Fruit fly (Drosophila melanogaster) whole organism, embryonic: ENCODE data around the gene Ank2.

Experiments
- CG10654 ChIP-seq: fragments of 200-800 bp; sonication (Bioruptor generic); optimal IDR thresholded peaks from 2 replicates; lab custom pipeline; 2016; ENCODE audit warnings: missing biosample characterization, missing genetic modification characterization
- CG13287 ChIP-seq: fragments of 200-800 bp; sonication (Bioruptor generic); IDR thresholded peaks from 2 replicates; pipeline ENCODE4 v1.3.6; 2022; ENCODE audit warnings: missing biosample characterization, missing genetic modification characterization; ENCODE audit not compliant: partially characterized antibody
- CG14860 ChIP-seq: fragments of 200-800 bp; sonication (Bioruptor generic); IDR thresholded peaks from 3 replicates; pipeline ENCODE4 v1.3.6; 2022; ENCODE audit warnings: missing biosample characterization, missing genetic modification characterization; ENCODE audit not compliant: partially characterized antibody
- CG16863 ChIP-seq: fragments of 200-800 bp; sonication (Bioruptor generic); optimal IDR thresholded peaks from 3 replicates; lab custom pipeline; 2016; ENCODE audit warnings: missing biosample characterization, missing genetic modification characterization
- CG18599 ChIP-seq: fragments of 200-800 bp; sonication (Bioruptor generic); optimal IDR thresholded peaks from 3 replicates; lab custom pipeline; 2017; ENCODE audit warnings: missing biosample characterization, missing genetic modification characterization, mild to moderate bottlenecking, moderate library complexity, missing genetic modification reagents
- CG2116 ChIP-seq: fragments of 200-800 bp; sonication (Bioruptor generic); optimal IDR thresholded peaks from 3 replicates; lab custom pipeline; 2018; ENCODE audit warnings: missing biosample characterization, mild to moderate bottlenecking, missing genetic modification characterization
- CG2129 ChIP-seq: fragments of 200-800 bp; sonication (Bioruptor generic); IDR thresholded peaks from 2 replicates; pipeline ENCODE4 v1.3.6; 2022; ENCODE audit warnings: missing biosample characterization, missing genetic modification characterization; ENCODE audit not compliant: partially characterized antibody
- CG32767 ChIP-seq: fragments of 200-800 bp; sonication (Bioruptor generic); IDR thresholded peaks from 2 replicates; pipeline ENCODE4 v1.3.6; 2022; ENCODE audit warnings: missing biosample characterization, missing genetic modification characterization
- CG9797 ChIP-seq: fragments of 200-800 bp; sonication (Bioruptor generic); optimal IDR thresholded peaks from 3 replicates; lab custom pipeline; 2018; ENCODE audit warnings: missing biosample characterization, mild to moderate bottlenecking, missing genetic modification characterization
- E2f2 ChIP-seq: fragments of 200-800 bp; sonication (Bioruptor generic); IDR thresholded peaks from 2 replicates; pipeline ENCODE4 v1.3.6; 2022; ENCODE audit warnings: missing biosample characterization, missing genetic modification characterization
- Ets97D ChIP-seq: fragments of 200-800 bp; sonication (Bioruptor generic); optimal IDR thresholded peaks from 3 replicates; lab custom pipeline; 2016; ENCODE audit warnings: missing biosample characterization, missing genetic modification characterization
- Gsc ChIP-seq: fragments of 200-800 bp; sonication (Bioruptor generic); IDR thresholded peaks from 2 replicates; pipeline ENCODE4 v1.3.6; 2022; ENCODE audit warnings: missing biosample characterization, missing genetic modification characterization
- HLH4C ChIP-seq: fragments of 200-800 bp; sonication (Bioruptor generic); IDR thresholded peaks from 3 replicates; pipeline ENCODE4 v1.3.6; 2022; ENCODE audit warnings: missing biosample characterization, missing genetic modification characterization; ENCODE audit not compliant: partially characterized antibody
- Hr39 ChIP-seq: fragments of >200 bp; optimal IDR thresholded peaks from 2 replicates; lab custom pipeline; 2017
- Lhr ChIP-seq: fragments of 200-800 bp; sonication (Bioruptor generic); optimal IDR thresholded peaks from 3 replicates; lab custom pipeline; 2017; ENCODE audit warnings: mild to moderate bottlenecking, missing biosample characterization, missing genetic modification reagents, missing genetic modification characterization
- MBD-R2 ChIP-seq: fragments of 200-800 bp; sonication (Bioruptor generic); IDR thresholded peaks from 2 replicates; pipeline ENCODE4 v1.3.6; 2022; ENCODE audit warnings: missing biosample characterization, missing genetic modification characterization
- MESR4 ChIP-seq: fragments of 200-800 bp; sonication (Bioruptor generic); optimal IDR thresholded peaks from 2 replicates; lab custom pipeline; 2018; ENCODE audit warnings: missing biosample characterization, mild to moderate bottlenecking, missing genetic modification characterization, moderate library complexity
- Nf-YC ChIP-seq: fragments of 200-800 bp; optimal IDR thresholded peaks from 3 replicates; lab custom pipeline; 2019; ENCODE audit warnings: missing biosample characterization, mild to moderate bottlenecking, missing genetic modification characterization, moderate library complexity
- Optix ChIP-seq: fragments of 200-800 bp; sonication (Bioruptor generic); IDR thresholded peaks from 3 replicates; pipeline ENCODE4 v1.3.6; 2022; ENCODE audit warnings: missing biosample characterization, missing genetic modification characterization
- Poxn ChIP-seq: fragments of 200-800 bp; sonication (Bioruptor generic); IDR thresholded peaks from 2 replicates; pipeline ENCODE4 v1.3.6; 2022; ENCODE audit warnings: missing biosample characterization, missing genetic modification characterization
- Spps ChIP-seq: fragments of 200-800 bp; sonication (Bioruptor generic); optimal IDR thresholded peaks from 2 replicates; lab custom pipeline; 2018; ENCODE audit warnings: missing biosample characterization, mild to moderate bottlenecking, missing genetic modification characterization
- Sry-δ ChIP-seq: fragments of 200-800 bp; sonication (Bioruptor generic); optimal IDR thresholded peaks from 2 replicates; lab custom pipeline; 2016; ENCODE audit warnings: missing biosample characterization, missing genetic modification characterization
- chinmo ChIP-seq: fragments of 200-800 bp; sonication (Bioruptor generic); IDR thresholded peaks from 4 replicates; pipeline ENCODE4 v1.3.6; 2022; ENCODE audit warnings: missing biosample characterization, missing genetic modification characterization; ENCODE audit not compliant: partially characterized antibody
- crp ChIP-seq, 2 experiments: fragments of 200-800 bp; sonication (Bioruptor generic); optimal IDR thresholded peaks; 2 replicates in 1 of 2; 3 replicates in 1 of 2; lab custom pipeline; 2017; ENCODE audit warnings: missing biosample characterization in 2 of 2, missing genetic modification characterization in 2 of 2, mild to moderate bottlenecking in 1 of 2, moderate library complexity in 1 of 2
- eyg ChIP-seq: fragments of 200-800 bp; sonication (Bioruptor generic); optimal IDR thresholded peaks from 3 replicates; lab custom pipeline; 2016; ENCODE audit warnings: missing biosample characterization, missing genetic modification characterization
- fd102C ChIP-seq: fragments of 200-800 bp; sonication (Bioruptor generic); optimal IDR thresholded peaks from 2 replicates; lab custom pipeline; 2018; ENCODE audit warnings: missing biosample characterization, mild to moderate bottlenecking, missing genetic modification characterization, moderate library complexity
- gfzf ChIP-seq: fragments of 200-800 bp; sonication (Bioruptor generic); optimal IDR thresholded peaks from 2 replicates; lab custom pipeline; 2016; ENCODE audit warnings: missing biosample characterization, mild to moderate bottlenecking, missing genetic modification characterization, moderate library complexity
- grau ChIP-seq: fragments of 200-800 bp; optimal IDR thresholded peaks from 3 replicates; lab custom pipeline; 2019; ENCODE audit warnings: missing biosample characterization, mild to moderate bottlenecking, missing genetic modification characterization, moderate library complexity
- gro ChIP-seq: fragments of 200-800 bp; sonication (Bioruptor generic); optimal IDR thresholded peaks from 2 replicates; lab custom pipeline; 2016; ENCODE audit warnings: missing biosample characterization, missing genetic modification characterization
- hb ChIP-seq: fragments of 200-800 bp; sonication (Bioruptor generic); IDR thresholded peaks from 3 replicates; pipeline ENCODE4 v1.3.6; 2022; ENCODE audit warnings: missing biosample characterization, missing genetic modification characterization; ENCODE audit not compliant: partially characterized antibody
- hbn ChIP-seq: fragments of 200-800 bp; sonication (Bioruptor generic); IDR thresholded peaks from 2 replicates; pipeline ENCODE4 v1.3.6; 2022; ENCODE audit warnings: missing biosample characterization, missing genetic modification characterization; ENCODE audit not compliant: partially characterized antibody
- kay ChIP-seq: fragments of 200-800 bp; sonication (Bioruptor generic); optimal IDR thresholded peaks from 2 replicates; lab custom pipeline; 2016; ENCODE audit warnings: missing biosample characterization, missing genetic modification characterization
- lab ChIP-seq: fragments of 200-800 bp; sonication (Bioruptor generic); optimal IDR thresholded peaks from 3 replicates; lab custom pipeline; 2017; ENCODE audit warnings: missing biosample characterization, missing genetic modification characterization, mild to moderate bottlenecking, moderate library complexity, missing genetic modification reagents
- luna ChIP-seq: fragments of 200-800 bp; sonication (Bioruptor generic); optimal IDR thresholded peaks from 2 replicates; lab custom pipeline; 2016; ENCODE audit warnings: missing biosample characterization, missing genetic modification characterization
- mld ChIP-seq: fragments of 200-800 bp; sonication (Bioruptor generic); IDR thresholded peaks from 3 replicates; pipeline ENCODE4 v1.3.6; 2022; ENCODE audit warnings: missing biosample characterization, missing genetic modification characterization; ENCODE audit not compliant: partially characterized antibody
- nmo ChIP-seq: fragments of 200-800 bp; sonication (Bioruptor generic); optimal IDR thresholded peaks from 2 replicates; lab custom pipeline; 2018; ENCODE audit warnings: missing biosample characterization, mild to moderate bottlenecking, missing genetic modification characterization, moderate library complexity
- prd ChIP-seq, 3 experiments: fragments of >200 bp in 2 of 3; fragments of 200-800 bp in 1 of 3; sonication (Bioruptor generic) in 1 of 3; optimal IDR thresholded peaks in 2 of 3; IDR thresholded peaks in 1 of 3; 2 replicates in 2 of 3; 3 replicates in 1 of 3; pipeline versions ENCODE4 v1.3.6 to Lab custom; 2017 to 2022; ENCODE audit warnings: missing biosample characterization in 1 of 3, missing genetic modification characterization in 1 of 3
- row ChIP-seq: fragments of 200-800 bp; sonication (Bioruptor generic); IDR thresholded peaks from 3 replicates; pipeline ENCODE4 v1.3.6; 2022; ENCODE audit warnings: missing biosample characterization, missing genetic modification characterization
- sd ChIP-seq: fragments of 200-800 bp; sonication (Bioruptor generic); optimal IDR thresholded peaks from 3 replicates; lab custom pipeline; 2018; ENCODE audit warnings: missing biosample characterization, mild to moderate bottlenecking, missing genetic modification characterization, moderate library complexity
- slou ChIP-seq: fragments of 200-800 bp; sonication (Bioruptor generic); optimal IDR thresholded peaks from 3 replicates; lab custom pipeline; 2016; ENCODE audit warnings: missing biosample characterization, missing genetic modification characterization
- sna ChIP-seq: fragments of 200-800 bp; sonication (Bioruptor generic); IDR thresholded peaks from 2 replicates; pipeline ENCODE4 v1.3.6; 2022; ENCODE audit warnings: missing biosample characterization, missing genetic modification characterization; ENCODE audit not compliant: partially characterized antibody
- stwl ChIP-seq: fragments of 200-800 bp; sonication (Bioruptor generic); optimal IDR thresholded peaks from 3 replicates; lab custom pipeline; 2018; ENCODE audit warnings: missing biosample characterization, mild to moderate bottlenecking, missing genetic modification characterization, moderate library complexity
- trem ChIP-seq: fragments of 200-800 bp; optimal IDR thresholded peaks from 3 replicates; lab custom pipeline; 2019; ENCODE audit warnings: missing biosample characterization, mild to moderate bottlenecking, missing genetic modification characterization, moderate library complexity
- unc-4 ChIP-seq: fragments of 200-800 bp; sonication (Bioruptor generic); IDR thresholded peaks from 2 replicates; pipeline ENCODE4 v1.3.6; 2022; ENCODE audit warnings: missing biosample characterization, missing genetic modification characterization; ENCODE audit not compliant: partially characterized antibody
- vnd ChIP-seq: fragments of 200-800 bp; sonication (Bioruptor generic); IDR thresholded peaks from 3 replicates; pipeline ENCODE4 v1.3.6; 2022; ENCODE audit warnings: missing biosample characterization, missing genetic modification characterization; ENCODE audit not compliant: partially characterized antibody
- vvl ChIP-seq: fragments of 200-800 bp; sonication (Bioruptor generic); IDR thresholded peaks from 2 replicates; pipeline ENCODE4 v1.3.6; 2022; ENCODE audit warnings: missing biosample characterization, missing genetic modification characterization
- wek ChIP-seq: fragments of 200-800 bp; sonication (Bioruptor generic); optimal IDR thresholded peaks from 3 replicates; lab custom pipeline; 2018; ENCODE audit warnings: missing biosample characterization, mild to moderate bottlenecking, missing genetic modification characterization, moderate library complexity
- wor ChIP-seq: fragments of 200-800 bp; sonication (Bioruptor generic); IDR thresholded peaks from 2 replicates; pipeline ENCODE4 v1.3.6; 2022; ENCODE audit warnings: missing biosample characterization, missing genetic modification characterization
- zen2 ChIP-seq: fragments of 200-800 bp; sonication (Bioruptor generic); IDR thresholded peaks from 3 replicates; pipeline ENCODE4 v1.3.6; 2022; ENCODE audit warnings: missing biosample characterization, missing genetic modification characterization; ENCODE audit not compliant: partially characterized antibody

The Ank2 gene

DNA sequence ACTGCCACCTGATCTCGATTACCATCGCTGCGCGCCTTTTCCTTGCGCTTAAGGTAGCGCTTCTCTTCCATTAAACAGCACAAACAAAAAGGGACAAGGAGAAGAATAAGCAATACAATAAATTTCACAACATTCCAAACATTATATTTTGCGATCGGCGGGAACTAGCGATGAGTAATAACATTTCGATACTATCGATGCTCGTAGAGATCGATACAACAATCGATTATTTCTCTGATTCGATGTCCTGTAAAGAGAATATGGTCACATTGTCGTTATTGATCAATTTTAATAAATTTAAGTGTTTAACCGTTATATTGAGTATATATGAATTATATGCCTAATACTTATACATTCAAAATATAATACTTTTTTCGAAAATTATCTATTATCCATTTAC is 8.1 kb upstream of the Ank2 start, which contains the start of gene CG7457 (continued):
- TF ChIP-seq row (peak; percentile 44; the same call in 2 of the 3 replicates), eyg (GFP tag; lab: Kevin White, UChicago) (no peak), wor (no peak), stwl (tag; lab: Kevin White, UChicago) (peak; percentile 95), luna (GFP tag; lab: Kevin White, UChicago) (no peak), wek (GFP tag; lab: Kevin White, UChicago) (no peak), CG14860 (peak; percentile 92), vnd (GFP tag; lab: Robert Waterston, UW) (peak; percentile 92), Lhr (GFP tag; lab: Kevin White, UChicago) (peak; percentile 28), hb (GFP tag; lab: Robert Waterston, UW) (peak; percentile 90), Optix (no peak), trem (tag; lab: Kevin White, UChicago) (peak; percentile 30), unc-4 (GFP tag; lab: Robert Waterston, UW) (peak; percentile 94), CG2116 (GFP tag; lab: Kevin White, UChicago) (peak; percentile 59), fd102C (no peak), sd (tag; lab: Kevin White, UChicago) (peak; percentile 73), sna (peak; percentile 93), CG10654 (GFP tag; lab: Kevin White, UChicago) (no peak), Hr39 (lab: Kevin White, UChicago) (no peak), Sry-δ (GFP tag; lab: Kevin White, UChicago) (peak; percentile 76), CG32767 (GFP tag; lab: Robert Waterston, UW) (no peak), Gsc (no peak), MESR4 (peak; percentile 44), Nf-YC (no peak), zen2 (peak; percentile 94), Poxn (GFP tag; lab: Robert Waterston, UW) (no peak), crp (GFP tag; optimal IDR thresholded peaks at IDR 0.05; lab: Kevin White, UChicago) (peak in 1 of 2 experiments; percentile 23), chinmo (GFP tag; lab: Robert Waterston, UW) (peak; percentile 89), Ets97D (GFP tag; lab: Kevin White, UChicago) (peak; percentile 47), nmo (peak; percentile 32), kay (no peak), Spps (tag; lab: Kevin White, UChicago) (no peak), CG13287 (GFP tag; lab: Robert Waterston, UW) (peak; percentile 97), vvl (GFP tag; lab: Robert Waterston, UW) (peak; percentile 75), MBD-R2 (GFP tag; lab: Robert Waterston, UW) (peak; percentile 85), CG18599 (GFP tag; lab: Kevin White, UChicago) (no peak), CG2129 (peak; percentile 81; the same call in 1 of the 2 replicates), CG9797 (peak; percentile 37), slou (GFP tag; lab: Kevin White, UChicago) (no peak), CG16863 (GFP tag; lab: Kevin White, UChicago) (no peak), prd (optimal IDR thresholded peaks at IDR 0.05; lab: Kevin White, UChicago) (no peak), prd (GFP tag; IDR thresholded peaks at IDR 0.05; lab: Robert Waterston, UW) (no peak), HLH4C (peak; percentile 90), hbn (GFP tag; lab: Robert Waterston, UW) (peak; percentile 93), gro (GFP tag; lab: Kevin White, UChicago) (no peak), lab (GFP tag; lab: Kevin White, UChicago) (no peak), gfzf (GFP tag; lab: Kevin White, UChicago) (peak; percentile 50), E2f2 (GFP tag; lab: Robert Waterston, UW) (peak; percentile 70), grau (no peak), mld (GFP tag; lab: Robert Waterston, UW) (no peak; the same call in 2 of the 3 replicates)
